Fruit fly (Drosophila melanogaster): Measurements from ENCODE around the gene CG17777.

The CG17777 gene

DNA sequence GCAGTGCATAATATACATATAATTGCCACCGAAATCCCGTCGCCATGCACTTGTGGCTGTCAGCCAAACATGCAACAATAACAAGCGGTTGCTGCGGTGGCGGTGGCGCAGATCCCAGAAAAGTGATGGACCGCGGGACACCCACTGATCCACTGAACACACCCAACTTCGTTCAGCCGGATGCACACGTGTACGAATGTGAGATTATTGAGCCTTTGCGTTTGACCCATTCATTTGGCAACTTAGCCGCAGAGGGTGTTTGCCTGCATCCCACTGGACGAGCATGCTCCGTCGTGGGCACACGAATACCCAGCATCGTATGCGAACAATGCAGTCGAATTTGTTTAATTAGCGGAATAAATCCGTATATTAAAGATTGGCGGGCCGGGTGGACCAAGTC lies 21.3 kb upstream of the CG17777 start:
- no peak for TF ChIP-seq Hr96 (GFP tag; optimal IDR thresholded peaks at IDR 0.05)

DNA sequence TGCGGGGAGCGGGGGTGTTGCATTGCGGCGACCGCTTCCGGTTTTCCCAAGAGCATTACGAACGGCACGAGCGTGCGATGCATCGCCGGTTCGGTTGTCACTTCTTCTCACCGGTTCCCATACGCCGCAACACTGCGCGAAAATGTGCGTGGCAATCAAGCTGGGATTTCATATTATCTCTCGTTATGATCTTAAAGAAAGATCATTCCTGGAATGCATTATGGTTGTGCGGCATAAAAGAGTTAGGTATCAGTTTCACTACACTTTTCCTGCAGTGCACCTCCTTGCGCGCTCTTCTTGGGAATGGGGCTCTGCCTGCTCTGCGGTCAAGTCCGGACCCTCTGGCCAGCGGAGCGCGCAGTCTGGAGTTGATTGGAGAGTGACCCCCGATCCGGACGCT lies 20.5 kb upstream of the CG17777 start:
- TF ChIP-seq CG1620 (GFP tag; optimal IDR thresholded peaks at IDR 0.05) = no peak
- no peak for TF ChIP-seq tj (GFP tag; optimal IDR thresholded peaks at IDR 0.05)
- TF ChIP-seq pad (GFP tag; optimal IDR thresholded peaks at IDR 0.05) = no peak
- TF ChIP-seq toe (GFP tag; optimal IDR thresholded peaks at IDR 0.05) = no peak
- TF ChIP-seq bab1 (GFP tag; optimal IDR thresholded peaks at IDR 0.05) = no peak
- TF ChIP-seq CG5204 (GFP tag; optimal IDR thresholded peaks at IDR 0.05) = no peak

DNA sequence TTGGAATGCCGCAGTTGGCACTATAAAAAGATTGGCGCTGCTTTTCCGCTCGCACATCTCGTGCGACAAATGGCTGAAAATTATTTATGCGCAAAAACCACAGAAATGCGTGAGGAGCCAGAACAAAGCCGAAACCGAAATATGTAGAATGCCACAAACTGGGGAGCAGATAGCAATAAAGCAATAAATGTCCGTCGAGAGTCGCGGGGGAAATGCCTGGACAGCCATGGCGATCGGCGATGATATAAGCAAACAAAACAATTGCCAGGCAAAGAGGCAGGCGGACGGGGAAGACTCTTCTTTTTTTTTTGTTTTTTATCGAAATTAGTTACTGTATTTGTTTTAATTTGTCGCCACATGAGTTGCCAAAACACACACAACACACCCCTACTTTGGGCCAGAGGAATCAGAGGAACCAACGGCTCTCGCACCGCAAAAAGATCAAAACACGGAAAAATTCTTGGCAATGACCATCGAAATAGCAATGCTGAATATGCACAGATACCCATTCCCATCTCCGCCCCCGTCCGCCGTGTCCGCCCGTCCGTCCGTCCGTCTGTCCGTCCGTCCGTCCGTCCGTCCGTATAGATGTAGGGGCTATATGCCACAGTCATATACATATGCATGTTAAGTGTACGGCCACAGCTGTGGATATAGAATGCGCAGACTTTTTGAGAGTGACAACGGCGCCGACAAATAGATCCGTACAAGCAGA lies 18.0 kb upstream of the CG17777 start:
- no peak for TF ChIP-seq ovo (GFP tag; optimal IDR thresholded peaks at IDR 0.05)
- TF ChIP-seq cnc (optimal IDR thresholded peaks at IDR 0.05) = no peak
- peak; percentile 15 for TF ChIP-seq CG11617 (GFP tag; optimal IDR thresholded peaks at IDR 0.05)
- no peak for TF ChIP-seq CG14711 (tag; optimal IDR thresholded peaks at IDR 0.05)

DNA sequence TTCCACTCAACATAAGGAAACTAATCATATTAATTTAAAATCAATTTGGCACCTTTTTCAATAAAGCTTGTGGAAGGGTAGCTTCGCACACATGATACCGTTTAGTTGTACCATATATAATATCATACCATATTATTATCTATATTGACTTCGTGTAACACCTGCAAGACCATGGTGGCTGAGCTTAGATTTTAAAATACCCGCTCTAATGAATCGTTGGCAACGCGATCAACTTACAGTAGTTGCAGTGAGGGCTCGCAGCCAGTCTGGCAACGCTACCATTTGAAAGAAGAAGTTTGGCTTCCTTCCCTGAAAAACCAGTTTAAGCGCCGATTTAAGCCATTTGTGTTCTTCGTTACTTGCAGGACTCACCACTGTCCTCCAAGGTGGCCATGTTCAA lies 16.2 kb upstream of the CG17777 start:
- TF ChIP-seq Crg-1 (GFP tag; optimal IDR thresholded peaks at IDR 0.05) = no peak
- TF ChIP-seq Mnt (GFP tag; optimal IDR thresholded peaks at IDR 0.05) = no peak
- no peak for TF ChIP-seq Hr96 (GFP tag; optimal IDR thresholded peaks at IDR 0.05)
- no peak for TF ChIP-seq CG5204 (GFP tag; optimal IDR thresholded peaks at IDR 0.05)
- TF ChIP-seq pad (GFP tag; optimal IDR thresholded peaks at IDR 0.05) = no peak
- no peak for TF ChIP-seq ovo (GFP tag; optimal IDR thresholded peaks at IDR 0.05)
- TF ChIP-seq cic (GFP tag; optimal IDR thresholded peaks at IDR 0.05) = no peak
- TF ChIP-seq Clk (GFP tag; optimal IDR thresholded peaks at IDR 0.05) = no peak
- TF ChIP-seq kay (GFP tag; ENCODE audit: borderline replicate concordance) = no peak
- TF ChIP-seq toe (GFP tag; optimal IDR thresholded peaks at IDR 0.05) = no peak
- TF ChIP-seq CG1620 (GFP tag; optimal IDR thresholded peaks at IDR 0.05) = no peak
- no peak for TF ChIP-seq CG14711 (tag; optimal IDR thresholded peaks at IDR 0.05)
- TF ChIP-seq CG7101 (tag; optimal IDR thresholded peaks at IDR 0.05) = no peak
- TF ChIP-seq tj (GFP tag; optimal IDR thresholded peaks at IDR 0.05) = no peak
- TF ChIP-seq bab1 (GFP tag; optimal IDR thresholded peaks at IDR 0.05) = no peak

DNA sequence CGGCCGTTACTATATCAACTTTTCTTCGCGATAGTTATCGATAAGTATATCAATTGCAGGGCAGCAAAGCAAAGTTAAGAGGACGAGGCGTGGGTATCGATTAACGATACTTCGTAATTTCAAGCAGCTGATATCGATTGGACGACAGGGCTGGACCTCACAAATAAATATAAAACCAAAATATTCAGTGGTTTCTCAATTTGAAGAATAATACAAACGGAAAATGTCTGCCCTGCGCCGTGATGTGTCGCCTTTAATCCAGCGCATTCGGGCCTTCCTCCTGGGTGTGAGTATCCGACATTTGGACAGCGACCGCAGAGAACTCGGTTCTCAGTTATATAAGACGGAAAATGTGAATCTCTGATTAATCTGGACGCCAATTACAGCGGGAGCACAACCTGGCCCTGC lies 14.2 kb upstream of the CG17777 start, which contains the start of gene ND-B14.5A:
Gene ND-B14.5A (plus strand): TSS at position 107 of the 408 bp plus-strand sequence.
- TF ChIP-seq toe (GFP tag; optimal IDR thresholded peaks at IDR 0.05) = no peak
- TF ChIP-seq Clk (GFP tag; optimal IDR thresholded peaks at IDR 0.05) = no peak
- TF ChIP-seq CG11617 (GFP tag; optimal IDR thresholded peaks at IDR 0.05) = peak; percentile 19
- TF ChIP-seq Mnt (GFP tag; optimal IDR thresholded peaks at IDR 0.05) = peak; percentile 49
- TF ChIP-seq CG14711 (tag; optimal IDR thresholded peaks at IDR 0.05) = peak; percentile 0
- TF ChIP-seq CG7101 (tag; optimal IDR thresholded peaks at IDR 0.05) = peak; percentile 13
- TF ChIP-seq bab1 (GFP tag; optimal IDR thresholded peaks at IDR 0.05) = peak; percentile 58

DNA sequence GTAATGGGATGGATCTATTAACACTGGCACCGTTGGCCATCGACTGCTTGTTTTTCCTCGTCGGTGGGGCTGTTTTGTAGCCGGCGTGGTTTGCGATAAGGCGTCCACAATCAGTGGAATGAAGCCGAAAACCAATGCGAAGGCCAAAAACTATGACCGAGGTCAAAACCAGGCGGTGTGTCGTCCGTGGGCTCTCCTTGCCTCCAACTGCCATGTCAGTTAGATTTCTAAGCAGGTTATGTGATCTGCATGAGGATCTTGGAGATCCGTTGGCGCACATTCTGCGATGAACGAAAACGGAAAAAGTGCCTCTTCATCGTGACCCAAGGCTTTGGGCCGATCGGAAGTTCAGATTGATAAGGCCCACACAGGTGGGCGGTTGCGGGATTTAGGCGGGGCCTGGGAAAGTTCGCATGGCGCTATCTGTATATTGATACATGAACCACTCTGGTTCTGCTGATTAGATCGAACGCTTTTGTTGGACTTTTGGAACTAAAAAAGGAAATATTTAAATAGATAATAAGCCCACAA lies 11.3 kb upstream of the CG17777 start, which contains the start of gene Cyp4d14:
Gene Cyp4d14 (minus strand): TSS at position 51 of the 531 bp plus-strand sequence.
- TF ChIP-seq CG7101 (tag; optimal IDR thresholded peaks at IDR 0.05) (no peak), cnc (optimal IDR thresholded peaks at IDR 0.05) (peak in 1 of 2 experiments; percentile 27), Hr96 (GFP tag; optimal IDR thresholded peaks at IDR 0.05) (no peak)

DNA sequence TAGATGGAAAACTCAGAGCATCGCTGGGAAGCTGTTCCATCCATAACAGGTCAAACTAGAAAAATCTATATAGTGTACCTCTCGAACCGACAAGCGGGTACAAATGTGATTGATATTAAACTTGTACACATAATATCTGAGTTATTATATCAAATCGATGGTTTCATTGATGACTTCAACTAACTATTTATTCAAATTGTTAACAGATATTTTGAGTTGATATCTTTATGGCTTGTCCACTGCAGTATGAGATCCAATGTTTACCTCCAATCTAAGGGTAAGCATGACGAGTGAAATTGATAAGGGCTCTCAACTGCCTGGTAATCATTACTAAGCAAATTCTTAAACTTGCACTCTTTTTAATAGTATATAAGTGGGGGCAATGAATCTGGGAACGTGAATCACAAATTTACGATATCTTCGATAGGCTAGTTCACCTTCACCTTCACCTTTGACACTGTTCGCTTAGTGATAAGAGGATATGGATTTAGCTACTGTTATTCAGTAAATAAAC lies 10.6 kb upstream of the CG17777 start, which contains the start of gene Cyp4d2:
Gene Cyp4d2 (plus strand): TSS at position 51 of the 514 bp plus-strand sequence.
- TF ChIP-seq CG7045 (GFP tag; optimal IDR thresholded peaks at IDR 0.05) (no peak), Clk (GFP tag; optimal IDR thresholded peaks at IDR 0.05) (no peak), cnc (optimal IDR thresholded peaks at IDR 0.05) (peak; percentile 75 to 93), tj (GFP tag; optimal IDR thresholded peaks at IDR 0.05) (peak; percentile 24)

DNA sequence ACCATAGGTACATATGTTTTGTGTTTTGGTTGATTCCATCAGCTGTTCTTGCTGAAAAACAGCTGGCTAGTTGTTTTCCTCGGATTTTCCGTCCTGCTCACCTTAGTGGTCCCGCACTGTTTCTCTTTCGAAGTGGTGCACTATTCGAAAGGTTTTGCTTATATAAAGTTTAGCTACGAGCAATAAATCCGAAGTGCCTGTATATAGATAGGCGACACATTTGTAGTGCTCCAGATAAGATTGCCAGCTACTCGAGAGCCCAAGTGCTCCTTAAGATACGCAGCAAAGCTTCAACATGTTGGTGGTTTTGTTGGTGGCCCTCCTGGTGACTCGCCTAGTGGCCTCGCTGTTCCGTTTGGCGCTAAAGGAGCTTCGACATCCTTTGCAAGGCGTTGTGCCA lies 7.9 kb upstream of the CG17777 start, which contains the start of gene Cyp4ae1:
Gene Cyp4ae1 (plus strand): TSS at position 206 of the 400 bp plus-strand sequence.
- TF ChIP-seq cic (GFP tag; optimal IDR thresholded peaks at IDR 0.05) (peak; percentile 25), CG5204 (GFP tag; optimal IDR thresholded peaks at IDR 0.05) (no peak), Mnt (GFP tag; optimal IDR thresholded peaks at IDR 0.05) (peak; percentile 16), cnc (optimal IDR thresholded peaks at IDR 0.05) (no peak)
